Fruit fly (Drosophila melanogaster): ENCODE results near the gene TP53INP.

DNA sequence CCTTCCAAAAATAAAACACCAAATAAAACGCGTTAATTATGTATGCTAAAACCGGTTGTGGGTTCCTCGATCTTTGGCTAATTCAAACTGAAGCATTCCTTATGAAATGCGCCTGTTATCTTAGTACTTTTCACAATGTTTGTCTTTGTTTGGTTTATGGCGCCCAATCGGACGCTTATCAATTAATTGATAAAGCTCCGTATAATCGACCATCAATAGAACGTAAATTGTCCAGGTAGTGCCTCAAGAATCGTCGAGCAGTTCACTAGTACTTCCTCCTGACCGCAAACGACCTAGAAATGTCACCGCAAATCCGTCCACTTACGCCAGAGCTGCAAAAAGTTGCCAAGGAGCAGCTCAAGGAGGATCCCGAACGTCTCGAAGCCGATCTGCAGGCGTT, 41.5 kb upstream of the TP53INP start, which contains the start of gene CG33514:
- TF ChIP-seq sv (GFP tag; optimal IDR thresholded peaks at IDR 0.05): no peak
- TF ChIP-seq h (GFP tag; optimal IDR thresholded peaks at IDR 0.05): no peak
- TF ChIP-seq CG9705 (GFP tag; optimal IDR thresholded peaks at IDR 0.05): no peak
- no peak for TF ChIP-seq usp (GFP tag; optimal IDR thresholded peaks at IDR 0.05)
- no peak for TF ChIP-seq Dif (GFP tag; optimal IDR thresholded peaks at IDR 0.05; ENCODE audit: partially characterized antibody)
- TF ChIP-seq Abd-B (GFP tag; optimal IDR thresholded peaks at IDR 0.05): no peak
